Worm (Caenorhabditis elegans) whole organism, midembryonic: Measurements from ENCODE around the gene T25B6.6.

Source experiments
- T22C8.4 ChIP-seq: fragments of 200-800 bp; sonication (Bioruptor generic); IDR thresholded peaks from 2 replicates; pipeline ENCODE4 v1.3.6; 2022; ENCODE audit warnings: missing genetic modification characterization, missing compliant biosample characterization
- cog-1 ChIP-seq: sonication (generic microtip); optimal IDR thresholded peaks from 2 replicates; lab custom pipeline; 2016; ENCODE audit warnings: missing genetic modification characterization, missing compliant biosample characterization
- flt-1 ChIP-seq: fragments of 200-800 bp; sonication (Bioruptor generic); IDR thresholded peaks from 2 replicates; pipeline ENCODE4 v1.3.6; 2022; ENCODE audit warnings: missing genetic modification characterization, missing compliant biosample characterization
- med-1 ChIP-seq: sonication (generic microtip); optimal IDR thresholded peaks from 2 replicates; lab custom pipeline; 2017; ENCODE audit warnings: missing genetic modification characterization, mild to moderate bottlenecking, missing compliant biosample characterization, antibody characterized with exemption, missing genetic modification reagents; ENCODE audit not compliant: insufficient read depth
- ref-1 ChIP-seq: fragments of 200-800 bp; sonication (Bioruptor generic); conservative IDR thresholded peaks from 2 replicates; pipeline ENCODE4 v1.3.6; 2022; ENCODE audit warnings: missing genetic modification reagents, missing genetic modification characterization, missing compliant biosample characterization
- tab-1 ChIP-seq: fragments of 200-800 bp; sonication (Bioruptor generic); IDR thresholded peaks from 2 replicates; pipeline ENCODE4 v1.3.6; 2022; ENCODE audit warnings: missing genetic modification characterization, missing compliant biosample characterization
- ztf-23 ChIP-seq: fragments of 200-800 bp; sonication (Bioruptor generic); IDR thresholded peaks from 2 replicates; pipeline ENCODE4 v1.3.6; 2022; ENCODE audit warnings: missing genetic modification reagents, missing genetic modification characterization, missing compliant biosample characterization
- ztf-29 ChIP-seq: fragments of 200-800 bp; sonication (Bioruptor generic); IDR thresholded peaks from 2 replicates; pipeline ENCODE4 v1.3.6; 2022; ENCODE audit warnings: missing genetic modification reagents, missing genetic modification characterization, missing compliant biosample characterization

DNA sequence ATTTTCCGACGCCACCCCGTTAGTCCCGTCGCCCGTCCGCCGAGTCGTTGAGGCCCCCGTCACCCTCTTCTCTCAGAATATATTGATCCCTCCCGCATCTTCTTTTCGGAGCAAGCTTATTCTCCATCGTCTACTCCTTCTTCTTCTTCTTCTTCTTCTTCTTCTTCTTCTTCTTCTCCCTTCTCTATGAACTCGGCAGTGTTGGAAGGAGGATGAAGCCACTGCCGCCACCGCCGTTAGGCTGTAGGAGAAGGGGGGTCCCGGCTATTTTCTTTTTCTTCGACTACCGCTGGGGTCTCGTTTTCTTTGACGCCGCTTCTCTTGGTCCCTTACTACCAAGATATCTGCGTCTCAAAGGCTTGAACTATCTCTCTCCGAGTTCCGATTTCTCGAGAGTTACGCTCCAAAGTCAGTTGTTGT is 27.1 kb downstream of the T25B6.6 start:
- TF ChIP-seq ref-1 (GFP tag; lab: Robert Waterston, UW) (no peak), T22C8.4 (GFP tag; lab: Robert Waterston, UW) (no peak), med-1 (no peak), ztf-29 (GFP tag; lab: Robert Waterston, UW) (no peak), flt-1 (0 out of 2 replicates have a peak, but pooled peaks have one; percentile 35), ztf-23 (GFP tag; lab: Robert Waterston, UW) (0 out of 2 replicates have a peak, but pooled peaks have one; percentile 52), cog-1 (tag; lab: Kevin White, UChicago) (peak; percentile 7), tab-1 (GFP tag; lab: Robert Waterston, UW) (no peak)
